Worm (Caenorhabditis elegans): ENCODE data around the gene F18A11.5.
A peak's percentile ranks its signal among the peaks of the same experiment; 100 is the strongest.

The F18A11.5 gene

ce11 chrII:13013966-13014365 lies at the start of gene F18A11.5:
TSS of gene F18A11.5 (minus strand) at chrII:13014286.
- TF ChIP-seq unc-55 (GFP tag; optimal IDR thresholded peaks at IDR 0.05) = peak; percentile 27
- TF ChIP-seq C34F6.9 (tag; optimal IDR thresholded peaks at IDR 0.05) = peak; percentile 10
- TF ChIP-seq crh-2 (tag; optimal IDR thresholded peaks at IDR 0.05) = peak; percentile 10
- peak; percentile 21 for TF ChIP-seq nhr-129 (tag; optimal IDR thresholded peaks at IDR 0.05)
- TF ChIP-seq lin-13 (GFP tag; optimal IDR thresholded peaks at IDR 0.05) = peak; percentile 7
- TF ChIP-seq elt-3 (tag; optimal IDR thresholded peaks at IDR 0.05) = no peak
- no peak for TF ChIP-seq nhr-11 (tag; optimal IDR thresholded peaks at IDR 0.05)

DNA sequence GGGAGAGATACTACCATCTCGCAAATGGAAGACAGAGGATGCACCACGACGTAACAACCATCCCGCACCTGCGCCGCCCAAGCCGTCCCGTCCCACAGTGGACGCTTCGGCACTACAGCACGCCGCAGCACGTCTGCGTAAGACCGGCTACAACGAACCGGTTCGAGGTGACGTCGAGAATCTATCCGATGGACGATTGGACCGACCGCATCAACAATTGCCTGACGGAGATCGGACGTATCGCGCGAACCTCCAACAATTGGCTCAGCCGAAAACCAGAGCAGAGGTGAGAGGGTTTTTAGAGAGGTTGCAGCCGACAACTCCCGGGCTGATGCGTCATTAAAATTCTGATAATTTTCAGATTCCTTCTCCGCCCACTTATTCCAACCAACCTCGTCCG lies 45.1 kb upstream of the F18A11.5 start:
- no peak for TF ChIP-seq ceh-82 (tag; optimal IDR thresholded peaks at IDR 0.05)
- no peak for TF ChIP-seq nhr-23 (tag; optimal IDR thresholded peaks at IDR 0.05)
- TF ChIP-seq nhr-21 (tag; optimal IDR thresholded peaks at IDR 0.05) = no peak
- no peak for TF ChIP-seq nhr-12 (tag; optimal IDR thresholded peaks at IDR 0.05)
- no peak for TF ChIP-seq lin-11 (tag; optimal IDR thresholded peaks at IDR 0.05)
- TF ChIP-seq nhr-129 (tag; optimal IDR thresholded peaks at IDR 0.05) = no peak
- no peak for TF ChIP-seq nhr-11 (tag; optimal IDR thresholded peaks at IDR 0.05)
- TF ChIP-seq Y55F3AM.14 (GFP tag; optimal IDR thresholded peaks at IDR 0.05) = no peak
- no peak for TF ChIP-seq blmp-1 (tag; optimal IDR thresholded peaks at IDR 0.05; ENCODE audit: insufficient read depth)
- no peak for TF ChIP-seq nhr-10 (tag; optimal IDR thresholded peaks at IDR 0.05)
- TF ChIP-seq C34F6.9 (tag; optimal IDR thresholded peaks at IDR 0.05) = no peak
- no peak for TF ChIP-seq mab-5 (tag; optimal IDR thresholded peaks at IDR 0.05)
- TF ChIP-seq sma-3 (GFP tag; optimal IDR thresholded peaks at IDR 0.05) = no peak
- TF ChIP-seq elt-1 (tag; optimal IDR thresholded peaks at IDR 0.05) = no peak
- no peak for TF ChIP-seq ztf-1 (GFP tag; conservative IDR thresholded peaks at IDR 0.05)
- TF ChIP-seq skn-1 (tag; optimal IDR thresholded peaks at IDR 0.05) = no peak
- TF ChIP-seq sma-9 (GFP tag; optimal IDR thresholded peaks at IDR 0.05) = no peak
- no peak for TF ChIP-seq sma-9 (tag; optimal IDR thresholded peaks at IDR 0.05)
- TF ChIP-seq dmd-4 (tag; optimal IDR thresholded peaks at IDR 0.05) = no peak
- no peak for TF ChIP-seq zag-1 (tag; optimal IDR thresholded peaks at IDR 0.05)
- no peak for TF ChIP-seq ztf-11 (tag; optimal IDR thresholded peaks at IDR 0.05)

DNA sequence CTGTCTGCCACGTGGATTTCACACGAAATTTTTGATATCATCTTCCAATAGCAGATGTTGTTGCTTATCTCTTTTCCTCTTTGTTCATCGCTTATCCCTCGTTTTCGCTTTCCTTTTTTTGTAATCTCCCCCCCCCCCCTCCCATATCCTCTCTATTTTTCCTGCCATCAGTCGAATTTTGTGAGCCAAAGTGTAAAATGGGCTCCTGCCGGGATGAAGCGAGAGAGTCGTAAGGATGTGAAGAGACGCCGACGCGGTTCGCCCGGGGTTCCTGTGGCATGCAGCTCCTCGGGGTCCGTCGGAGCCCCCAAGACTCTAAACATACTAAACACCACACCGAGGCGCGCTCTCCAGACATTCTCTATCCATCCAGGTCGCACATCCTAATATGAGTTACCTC lies 42.5 kb upstream of the F18A11.5 start, which contains the start of gene zyx-1:
Gene zyx-1 (plus strand): TSS at position 331 of the 400 bp plus-strand sequence.
- TF ChIP-seq nhr-23 (tag; optimal IDR thresholded peaks at IDR 0.05) (no peak), elt-1 (tag; optimal IDR thresholded peaks at IDR 0.05) (no peak), Y55F3AM.14 (GFP tag; optimal IDR thresholded peaks at IDR 0.05) (no peak), unc-55 (GFP tag; optimal IDR thresholded peaks at IDR 0.05) (no peak), mdl-1 (tag; optimal IDR thresholded peaks at IDR 0.05) (no peak), nhr-129 (tag; optimal IDR thresholded peaks at IDR 0.05) (no peak), nhr-21 (tag; optimal IDR thresholded peaks at IDR 0.05) (no peak), crh-2 (tag; optimal IDR thresholded peaks at IDR 0.05) (no peak), alr-1 (tag; optimal IDR thresholded peaks at IDR 0.05) (no peak), C34F6.9 (tag; optimal IDR thresholded peaks at IDR 0.05) (no peak), ceh-16 (tag; optimal IDR thresholded peaks at IDR 0.05) (no peak), unc-39 (tag; optimal IDR thresholded peaks at IDR 0.05) (no peak), F13H6.1 (tag; optimal IDR thresholded peaks at IDR 0.05) (no peak), nhr-77 (tag; optimal IDR thresholded peaks at IDR 0.05) (no peak), blmp-1 (tag; optimal IDR thresholded peaks at IDR 0.05; ENCODE audit: insufficient read depth) (no peak)

DNA sequence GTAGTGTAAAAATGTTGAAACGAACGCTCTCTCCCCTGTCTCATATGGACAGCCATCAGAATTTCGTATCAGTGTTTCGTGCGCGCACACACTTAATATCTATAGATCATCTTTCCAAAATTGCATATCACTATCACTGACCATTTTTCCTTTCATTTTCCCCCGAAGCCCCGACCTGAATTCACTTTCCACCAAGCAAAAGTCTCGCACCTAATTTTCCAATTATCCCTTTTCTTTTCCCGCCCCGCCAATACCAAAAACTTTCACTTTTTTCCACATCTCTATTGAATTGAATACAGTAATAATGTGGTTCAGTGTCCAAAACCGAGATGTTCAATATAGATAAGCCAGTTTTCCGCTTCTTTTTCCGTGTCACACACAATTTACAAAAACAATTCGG lies 39.4 kb upstream of the F18A11.5 start:
- TF ChIP-seq ceh-16 (tag; optimal IDR thresholded peaks at IDR 0.05) (no peak), R02D3.7 (tag; optimal IDR thresholded peaks at IDR 0.05) (no peak), alr-1 (tag; optimal IDR thresholded peaks at IDR 0.05) (no peak), blmp-1 (tag; optimal IDR thresholded peaks at IDR 0.05; ENCODE audit: insufficient read depth) (peak; percentile 52), sma-3 (GFP tag; optimal IDR thresholded peaks at IDR 0.05) (no peak)

- TF ChIP-seq nhr-77 (tag; optimal IDR thresholded peaks at IDR 0.05) (no peak), peb-1 (tag; optimal IDR thresholded peaks at IDR 0.05) (no peak), snpc-4 (tag; optimal IDR thresholded peaks at IDR 0.05) (peak; percentile 41)
Observed at ce11 chrII:13050050-13050449, 36.0 kb upstream of the F18A11.5 start.
